Worm (Caenorhabditis elegans) whole organism, early embryonic: ENCODE data around the gene gly-1.

ENCODE experiments used
- B0310.2 ChIP-seq: sonication (generic microtip); optimal IDR thresholded peaks from 2 replicates; lab custom pipeline; 2016; ENCODE audit warnings: mild to moderate bottlenecking, missing genetic modification characterization, missing compliant biosample characterization
- ama-1 ChIP-seq: fragments of 150-350 bp; optimal IDR thresholded peaks from 2 replicates; lab custom pipeline; 2014
- ceh-13 ChIP-seq: fragments of 200-800 bp; sonication (Bioruptor generic); optimal IDR thresholded peaks from 2 replicates; lab custom pipeline; 2018; ENCODE audit warnings: mild to moderate bottlenecking, missing genetic modification characterization, missing compliant biosample characterization
- hnd-1 ChIP-seq: sonication (generic microtip); optimal IDR thresholded peaks from 2 replicates; lab custom pipeline; 2016; ENCODE audit warnings: missing genetic modification characterization, missing compliant biosample characterization
- scrt-1 ChIP-seq: fragments of 200-800 bp; sonication (Bioruptor generic); IDR thresholded peaks from 2 replicates; pipeline ENCODE4 v1.3.6; 2022; ENCODE audit warnings: missing genetic modification characterization, missing compliant biosample characterization

ce11 chrII:10917174-10917573, 15.2 kb upstream of the gly-1 start, which contains the start of gene F44F4.10:
- TF ChIP-seq hnd-1 (no peak), scrt-1 (GFP tag; lab: Robert Waterston, UW) (no peak), ama-1 (no peak), ceh-13 (GFP tag; lab: Kevin White, UChicago) (no peak), B0310.2 (tag; lab: Kevin White, UChicago) (no peak)
